Fruit fly (Drosophila melanogaster): ENCODE measurements around the gene Eip74EF.

Gene Eip74EF

dm6 chr3L:17658423-17659267 is 39.5 kb upstream of the Eip74EF start (continued):
- TF ChIP-seq Stat92E (GFP tag; optimal IDR thresholded peaks at IDR 0.05): no peak
- TF ChIP-seq Hey (tag; optimal IDR thresholded peaks at IDR 0.05): peak; percentile 57
- TF ChIP-seq GATAe (GFP tag; conservative IDR thresholded peaks at IDR 0.05): peak; percentile 82
- TF ChIP-seq bsh (GFP tag; optimal IDR thresholded peaks at IDR 0.05): peak in 1 of 2 experiments; percentile 91
- peak; percentile 93 for TF ChIP-seq CG17328 (GFP tag; IDR thresholded peaks at IDR 0.05)
- TF ChIP-seq dysf (GFP tag; IDR thresholded peaks at IDR 0.05): peak; percentile 93
- TF ChIP-seq CrebB (tag; optimal IDR thresholded peaks at IDR 0.05): peak; percentile 89
- peak; percentile 85 for TF ChIP-seq cas (GFP tag; IDR thresholded peaks at IDR 0.05)
- TF ChIP-seq CG18476 (GFP tag; optimal IDR thresholded peaks at IDR 0.05): peak; percentile 65
- TF ChIP-seq fd64A (GFP tag; optimal IDR thresholded peaks at IDR 0.05): peak; percentile 86
- TF ChIP-seq hb (GFP tag; IDR thresholded peaks at IDR 0.05; ENCODE audit: partially characterized antibody): no peak
- TF ChIP-seq HmgZ (tag; optimal IDR thresholded peaks at IDR 0.05): peak; percentile 93
- TF ChIP-seq HLH4C (GFP tag; IDR thresholded peaks at IDR 0.05; ENCODE audit: partially characterized antibody): no peak
- no peak for TF ChIP-seq CG6791 (GFP tag; IDR thresholded peaks at IDR 0.05; ENCODE audit: partially characterized antibody)
- TF ChIP-seq tna (GFP tag; IDR thresholded peaks at IDR 0.05; ENCODE audit: partially characterized antibody): no peak
- peak; percentile 45 for TF ChIP-seq Nf-YC (tag; optimal IDR thresholded peaks at IDR 0.05)
- TF ChIP-seq CG3163 (GFP tag; optimal IDR thresholded peaks at IDR 0.05): peak; percentile 73
- TF ChIP-seq CG15011 (GFP tag; optimal IDR thresholded peaks at IDR 0.05): peak; percentile 77
- TF ChIP-seq CG16863 (GFP tag; optimal IDR thresholded peaks at IDR 0.05): peak; percentile 87
- no peak for TF ChIP-seq ato (GFP tag; IDR thresholded peaks at IDR 0.05; ENCODE audit: partially characterized antibody)
- peak; percentile 81 for TF ChIP-seq sens-2 (GFP tag; IDR thresholded peaks at IDR 0.05)
- TF ChIP-seq CG12391 (tag; optimal IDR thresholded peaks at IDR 0.05): peak; percentile 80
- TF ChIP-seq ind (GFP tag; optimal IDR thresholded peaks at IDR 0.05): peak; percentile 90
- peak; percentile 92 for TF ChIP-seq ERR (GFP tag; optimal IDR thresholded peaks at IDR 0.05)
- no peak for TF ChIP-seq inv (GFP tag; IDR thresholded peaks at IDR 0.05; ENCODE audit: partially characterized antibody)
- peak; percentile 16; the same call in 1 of the 2 replicates for TF ChIP-seq unc-4 (GFP tag; IDR thresholded peaks at IDR 0.05; ENCODE audit: partially characterized antibody)
- peak; percentile 96 for TF ChIP-seq gro (GFP tag; optimal IDR thresholded peaks at IDR 0.05)
- peak; percentile 77 for TF ChIP-seq slou (GFP tag; optimal IDR thresholded peaks at IDR 0.05)
- TF ChIP-seq YL-1 (GFP tag; optimal IDR thresholded peaks at IDR 0.05): peak; percentile 37
- peak; percentile 76 to 82 for TF ChIP-seq Hr51 (GFP tag; optimal IDR thresholded peaks at IDR 0.05)
- TF ChIP-seq CG8089 (GFP tag; optimal IDR thresholded peaks at IDR 0.05): peak; percentile 74
- TF ChIP-seq ftz-f1 (GFP tag; optimal IDR thresholded peaks at IDR 0.05): peak; percentile 74
- peak; percentile 97 for TF ChIP-seq NFAT (GFP tag; IDR thresholded peaks at IDR 0.05)
- TF ChIP-seq CG7745 (tag; optimal IDR thresholded peaks at IDR 0.05): peak; percentile 63
- peak; percentile 92 for TF ChIP-seq Ptx1 (GFP tag; IDR thresholded peaks at IDR 0.05)
- peak; percentile 85 for TF ChIP-seq CG5245 (GFP tag; optimal IDR thresholded peaks at IDR 0.05)
- TF ChIP-seq z (GFP tag; IDR thresholded peaks at IDR 0.05): no peak
- TF ChIP-seq tgo (GFP tag; IDR thresholded peaks at IDR 0.05): peak; percentile 91
- peak; percentile 48 for TF ChIP-seq dmrt11E (tag; optimal IDR thresholded peaks at IDR 0.05)
- peak; percentile 95 for TF ChIP-seq shn (GFP tag; optimal IDR thresholded peaks at IDR 0.05)
- TF ChIP-seq nom (GFP tag; optimal IDR thresholded peaks at IDR 0.05): no peak
- peak; percentile 63 for TF ChIP-seq B-H2 (GFP tag; optimal IDR thresholded peaks at IDR 0.05)
- peak; percentile 95 for TF ChIP-seq Antp (GFP tag; optimal IDR thresholded peaks at IDR 0.05)
- TF ChIP-seq cg (GFP tag; optimal IDR thresholded peaks at IDR 0.05): no peak
- TF ChIP-seq Oaz (GFP tag; IDR thresholded peaks at IDR 0.05): peak; percentile 77
- peak; percentile 95 for TF ChIP-seq rib (GFP tag; IDR thresholded peaks at IDR 0.05)
- TF ChIP-seq odd (GFP tag; optimal IDR thresholded peaks at IDR 0.05): peak; percentile 78
